Worm (Caenorhabditis elegans) whole organism, L1 larva: ENCODE data around the gene rpn-6.1.
A peak's percentile ranks its signal among the peaks of the same experiment; 100 is the strongest.

ENCODE experiments used
- C04F5.9 ChIP-seq: sonication (generic microtip); optimal IDR thresholded peaks from 2 replicates; lab custom pipeline; 2016; ENCODE audit warnings: missing genetic modification characterization, missing compliant biosample characterization
- C16A3.4 ChIP-seq: fragments of 150-350 bp; optimal IDR thresholded peaks from 2 replicates; lab custom pipeline; 2014; ENCODE audit warnings: missing biosample characterization, missing genetic modification characterization
- F16B12.6 ChIP-seq: fragments of 150-350 bp; optimal IDR thresholded peaks from 2 replicates; lab custom pipeline; 2014; ENCODE audit warnings: missing biosample characterization, missing genetic modification characterization
- Y116A8C.19 ChIP-seq: sonication (generic microtip); optimal IDR thresholded peaks from 2 replicates; lab custom pipeline; 2016; ENCODE audit warnings: missing compliant biosample characterization, missing genetic modification characterization, borderline replicate concordance
- alr-1 ChIP-seq: fragments of 200-800 bp; sonication (Bioruptor generic); optimal IDR thresholded peaks from 2 replicates; lab custom pipeline; 2018; ENCODE audit warnings: borderline replicate concordance, mild to moderate bottlenecking, missing genetic modification characterization, missing compliant biosample characterization
- aly-2 ChIP-seq: fragments of 150-350 bp; optimal IDR thresholded peaks from 2 replicates; lab custom pipeline; 2014; ENCODE audit warnings: missing biosample characterization, missing genetic modification characterization
- ama-1 ChIP-seq: fragments of 150-350 bp; optimal IDR thresholded peaks from 2 replicates; lab custom pipeline; 2014
- dpl-1 ChIP-seq, 3 experiments: fragments of 150-350 bp in 2 of 3; sonication (generic microtip) in 1 of 3; optimal IDR thresholded peaks; 2 replicates each; lab custom pipeline; 2014 to 2017; ENCODE audit warnings: missing biosample characterization in 3 of 3, missing genetic modification characterization in 3 of 3, missing genetic modification reagents in 3 of 3
- dsc-1 ChIP-seq: sonication (generic microtip); optimal IDR thresholded peaks from 2 replicates; lab custom pipeline; 2016; ENCODE audit warnings: mild to moderate bottlenecking, missing genetic modification characterization, missing compliant biosample characterization
- efl-3 ChIP-seq: fragments of 200-800 bp; sonication (Bioruptor generic); optimal IDR thresholded peaks from 2 replicates; lab custom pipeline; 2018; ENCODE audit warnings: mild to moderate bottlenecking, missing genetic modification characterization, missing compliant biosample characterization
- egl-13 ChIP-seq: sonication (generic microtip); optimal IDR thresholded peaks from 2 replicates; lab custom pipeline; 2016; ENCODE audit warnings: missing genotype, missing genetic modification reagents, missing genetic modification characterization, missing compliant biosample characterization
- elt-2 ChIP-seq: sonication (generic microtip); optimal IDR thresholded peaks from 2 replicates; lab custom pipeline; 2016; ENCODE audit warnings: missing genetic modification characterization, mild to moderate bottlenecking, inconsistent platforms, missing compliant biosample characterization, missing genetic modification reagents
- ets-5 ChIP-seq: fragments of 200-800 bp; sonication (Bioruptor generic); IDR thresholded peaks from 2 replicates; pipeline ENCODE4 v1.3.6; 2022; ENCODE audit warnings: missing genetic modification characterization, missing compliant biosample characterization
- fkh-10 ChIP-seq: sonication (generic microtip); optimal IDR thresholded peaks from 2 replicates; lab custom pipeline; 2017; ENCODE audit warnings: missing biosample characterization, missing genetic modification reagents, missing genetic modification characterization
- fkh-4 ChIP-seq: sonication (generic microtip); optimal IDR thresholded peaks from 2 replicates; lab custom pipeline; 2016; ENCODE audit warnings: missing compliant biosample characterization, missing genetic modification characterization, borderline replicate concordance
- fkh-8 ChIP-seq: sonication (generic microtip); optimal IDR thresholded peaks from 2 replicates; lab custom pipeline; 2016; ENCODE audit warnings: mild to moderate bottlenecking, missing genetic modification characterization, missing compliant biosample characterization
- fos-1 ChIP-seq: fragments of 150-350 bp; optimal IDR thresholded peaks from 2 replicates; lab custom pipeline; 2014; ENCODE audit warnings: missing biosample characterization, missing genetic modification characterization
- grh-1 ChIP-seq: fragments of 200-800 bp; sonication (Bioruptor generic); IDR thresholded peaks from 2 replicates; pipeline ENCODE4 v1.3.6; 2022; ENCODE audit warnings: missing genetic modification reagents, missing genetic modification characterization, missing compliant biosample characterization
- hlh-4 ChIP-seq: sonication (generic microtip); optimal IDR thresholded peaks from 2 replicates; lab custom pipeline; 2016; ENCODE audit warnings: mild to moderate bottlenecking, missing genetic modification characterization, missing compliant biosample characterization
- irx-1 ChIP-seq: sonication (generic microtip); optimal IDR thresholded peaks from 2 replicates; lab custom pipeline; 2016; ENCODE audit warnings: missing genetic modification characterization, missing compliant biosample characterization
- isw-1 ChIP-seq: fragments of 200-800 bp; sonication (Bioruptor generic); IDR thresholded peaks from 2 replicates; pipeline ENCODE4 v1.3.6; 2022; ENCODE audit warnings: missing genetic modification characterization, missing compliant biosample characterization
- jun-1 ChIP-seq: fragments of 150-350 bp; optimal IDR thresholded peaks from 2 replicates; lab custom pipeline; 2014; ENCODE audit warnings: missing biosample characterization, missing genetic modification reagents, missing genetic modification characterization
- lin-15B ChIP-seq: fragments of 150-350 bp; sonication (generic microtip); optimal IDR thresholded peaks from 3 replicates; lab custom pipeline; 2014; ENCODE audit warnings: missing biosample characterization, missing genetic modification characterization
- lin-35 ChIP-seq, 2 experiments: fragments of 150-350 bp; optimal IDR thresholded peaks; 2 replicates each; lab custom pipeline; 2014; ENCODE audit warnings: missing biosample characterization in 2 of 2, missing genetic modification characterization in 2 of 2, missing genetic modification reagents in 2 of 2
- lir-3 ChIP-seq: sonication (generic microtip); optimal IDR thresholded peaks from 2 replicates; lab custom pipeline; 2016; ENCODE audit warnings: mild to moderate bottlenecking, missing genetic modification characterization, moderate library complexity, missing compliant biosample characterization; ENCODE audit not compliant: poor library complexity
- lsy-2 ChIP-seq, 2 experiments: fragments of 150-350 bp; optimal IDR thresholded peaks; 2 replicates each; lab custom pipeline; 2014; ENCODE audit warnings: missing biosample characterization in 2 of 2, missing genetic modification characterization in 2 of 2
- mab-9 ChIP-seq: fragments of 200-800 bp; sonication (Bioruptor generic); IDR thresholded peaks from 2 replicates; pipeline ENCODE4 v1.3.6; 2022; ENCODE audit warnings: missing genetic modification reagents, missing genetic modification characterization, missing compliant biosample characterization
- mdl-1 ChIP-seq, 2 experiments: fragments of 150-350 bp; optimal IDR thresholded peaks; 2 replicates each; lab custom pipeline; 2014 to 2017; ENCODE audit warnings: missing biosample characterization in 2 of 2, missing genetic modification characterization in 2 of 2, inconsistent platforms in 1 of 2
- mep-1 ChIP-seq: fragments of 150-350 bp; optimal IDR thresholded peaks from 2 replicates; lab custom pipeline; 2014; ENCODE audit warnings: missing biosample characterization, missing genetic modification characterization
- nhr-19 ChIP-seq: fragments of 200-800 bp; sonication (Bioruptor generic); conservative IDR thresholded peaks from 2 replicates; pipeline ENCODE4 v1.3.6; 2022; ENCODE audit warnings: missing genetic modification characterization, missing compliant biosample characterization
- nhr-237 ChIP-seq: fragments of 150-350 bp; optimal IDR thresholded peaks from 2 replicates; lab custom pipeline; 2014; ENCODE audit warnings: missing biosample characterization, missing genetic modification characterization
- nhr-28 ChIP-seq: fragments of 150-350 bp; optimal IDR thresholded peaks from 2 replicates; lab custom pipeline; 2014; ENCODE audit warnings: missing biosample characterization, missing genetic modification characterization
- nhr-47 ChIP-seq: sonication (generic microtip); optimal IDR thresholded peaks from 2 replicates; lab custom pipeline; 2016; ENCODE audit warnings: mild to moderate bottlenecking, missing genetic modification characterization, moderate library complexity, missing compliant biosample characterization
- nhr-71 ChIP-seq: sonication (generic microtip); optimal IDR thresholded peaks from 2 replicates; lab custom pipeline; 2016; ENCODE audit warnings: mild to moderate bottlenecking, missing genetic modification characterization, moderate library complexity, missing compliant biosample characterization
- nhr-76 ChIP-seq: sonication (generic microtip); optimal IDR thresholded peaks from 2 replicates; lab custom pipeline; 2017; ENCODE audit warnings: missing biosample characterization, missing genetic modification characterization
- nhr-85 ChIP-seq: sonication (generic microtip); peaks from one replicate; lab custom pipeline; 2016; ENCODE audit warnings: missing genetic modification characterization, inconsistent platforms, missing compliant biosample characterization
- nhr-90 ChIP-seq: sonication (generic microtip); optimal IDR thresholded peaks from 2 replicates; lab custom pipeline; 2016; ENCODE audit warnings: mild to moderate bottlenecking, missing genetic modification characterization, missing compliant biosample characterization; ENCODE audit not compliant: poor library complexity
- pax-3 ChIP-seq: fragments of 200-800 bp; sonication (Bioruptor generic); optimal IDR thresholded peaks from 2 replicates; lab custom pipeline; 2018; ENCODE audit warnings: mild to moderate bottlenecking, missing genetic modification characterization, moderate library complexity, missing compliant biosample characterization
- rnt-1 ChIP-seq: sonication (generic microtip); optimal IDR thresholded peaks from 2 replicates; lab custom pipeline; 2016; ENCODE audit warnings: mild to moderate bottlenecking, missing genetic modification characterization, moderate library complexity, missing compliant biosample characterization
- sox-4 ChIP-seq: sonication (generic microtip); optimal IDR thresholded peaks from 2 replicates; lab custom pipeline; 2016; ENCODE audit warnings: missing genetic modification characterization, missing compliant biosample characterization
- sptf-1 ChIP-seq: fragments of 150-350 bp; optimal IDR thresholded peaks from 2 replicates; lab custom pipeline; 2014; ENCODE audit warnings: missing biosample characterization, missing genetic modification characterization
- swsn-7 ChIP-seq: sonication (generic microtip); optimal IDR thresholded peaks from 2 replicates; lab custom pipeline; 2016; ENCODE audit warnings: missing genetic modification characterization, missing compliant biosample characterization
- tlp-1 ChIP-seq: fragments of 150-350 bp; optimal IDR thresholded peaks from 2 replicates; lab custom pipeline; 2014; ENCODE audit warnings: missing biosample characterization, missing genetic modification characterization
- unc-130 ChIP-seq: fragments of 150-350 bp; optimal IDR thresholded peaks from 2 replicates; lab custom pipeline; 2017; ENCODE audit warnings: missing biosample characterization, missing genetic modification characterization, inconsistent platforms
- unc-30 ChIP-seq: sonication (generic microtip); optimal IDR thresholded peaks from 2 replicates; lab custom pipeline; 2017; ENCODE audit warnings: missing biosample characterization, missing genetic modification characterization
- unc-86 ChIP-seq: sonication (generic microtip); optimal IDR thresholded peaks from 2 replicates; lab custom pipeline; 2016; ENCODE audit warnings: missing genetic modification characterization, missing compliant biosample characterization
- vab-15 ChIP-seq: sonication (generic microtip); optimal IDR thresholded peaks from 2 replicates; lab custom pipeline; 2017; ENCODE audit warnings: missing genotype, mild to moderate bottlenecking, missing genetic modification characterization, missing compliant biosample characterization
- ztf-4 ChIP-seq: fragments of 150-350 bp; optimal IDR thresholded peaks from 2 replicates; lab custom pipeline; 2014; ENCODE audit warnings: missing biosample characterization, missing genetic modification characterization

rpn-6.1 gene

ce11 chrIII:6974952-6975351 is 13.2 kb upstream of the rpn-6.1 start:
- TF ChIP-seq ztf-4 = no peak
- TF ChIP-seq aly-2 (tag; lab: Kevin White, UChicago) = no peak

ce11 chrIII:6973682-6974081 is 11.9 kb upstream of the rpn-6.1 start, which contains the start of gene F31E3.2:
Gene F31E3.2 (plus strand): TSS chrIII:6973982.
- TF ChIP-seq lsy-2 (tag; optimal IDR thresholded peaks at IDR 0.05; lab: Kevin White, UChicago) = peak in 1 of 2 experiments; percentile 9
- no peak for TF ChIP-seq C04F5.9

- TF ChIP-seq unc-30 (tag; lab: Kevin White, UChicago) (no peak), unc-130 (peak; percentile 95), alr-1 (no peak), lin-35 (GFP tag; optimal IDR thresholded peaks at IDR 0.05; lab: Kevin White, UChicago) (peak; percentile 97 to 99), F16B12.6 (peak; percentile 77), dpl-1 (GFP tag; optimal IDR thresholded peaks at IDR 0.05; lab: Kevin White, UChicago) (peak; percentile 96 to 98 (median 97)), fkh-8 (tag; lab: Kevin White, UChicago) (peak; percentile 98), efl-3 (GFP tag; lab: Kevin White, UChicago) (peak; percentile 38), nhr-90 (tag; lab: Kevin White, UChicago) (peak; percentile 97), fos-1 (tag; lab: Kevin White, UChicago) (peak; percentile 95), ets-5 (no peak), pax-3 (tag; lab: Kevin White, UChicago) (peak; percentile 94), lin-15B (tag; lab: Kevin White, UChicago) (peak; percentile 96), C16A3.4 (tag; lab: Kevin White, UChicago) (peak; percentile 99), lir-3 (tag; lab: Kevin White, UChicago) (peak; percentile 91), swsn-7 (tag; lab: Kevin White, UChicago) (peak; percentile 97), ztf-4 (peak; percentile 93), tlp-1 (tag; lab: Kevin White, UChicago) (no peak), sox-4 (tag; lab: Kevin White, UChicago) (peak; percentile 75), fkh-10 (GFP tag; lab: Kevin White, UChicago) (peak; percentile 92), vab-15 (tag; lab: Kevin White, UChicago) (peak; percentile 81), nhr-76 (tag; lab: Kevin White, UChicago) (no peak), ama-1 (lab: Kevin White, UChicago) (peak; percentile 82), lsy-2 (tag; optimal IDR thresholded peaks at IDR 0.05; lab: Kevin White, UChicago) (peak; percentile 99 to 100), rnt-1 (tag; lab: Kevin White, UChicago) (peak; percentile 96), fkh-4 (tag; lab: Kevin White, UChicago) (peak; percentile 27), dsc-1 (tag; lab: Kevin White, UChicago) (peak; percentile 98), nhr-237 (peak; percentile 97), mep-1 (tag; lab: Kevin White, UChicago) (peak; percentile 99), isw-1 (GFP tag; lab: Robert Waterston, UW) (peak; percentile 98), jun-1 (peak; percentile 95), irx-1 (tag; lab: Kevin White, UChicago) (peak; percentile 91), mdl-1 (tag; optimal IDR thresholded peaks at IDR 0.05; lab: Kevin White, UChicago) (peak in 1 of 2 experiments; percentile 97), nhr-47 (tag; lab: Kevin White, UChicago) (peak; percentile 97), grh-1 (GFP tag; lab: Robert Waterston, UW) (peak; percentile 92), hlh-4 (tag; lab: Kevin White, UChicago) (no peak), nhr-71 (tag; lab: Kevin White, UChicago) (peak; percentile 98), nhr-28 (no peak), Y116A8C.19 (tag; lab: Kevin White, UChicago) (no peak), egl-13 (tag; lab: Kevin White, UChicago) (peak; percentile 92), unc-86 (tag; lab: Kevin White, UChicago) (peak; percentile 93), mab-9 (GFP tag; lab: Robert Waterston, UW) (peak; percentile 80), nhr-19 (GFP tag; lab: Robert Waterston, UW) (peak; percentile 98), sptf-1 (tag; lab: Kevin White, UChicago) (no peak), elt-2 (tag; lab: Kevin White, UChicago) (peak; percentile 59), nhr-85 (tag; lab: Kevin White, UChicago) (peak; percentile 98)
These were observed 10.0 kb upstream of the rpn-6.1 start, which contains the start of the genes eef-1A.1 and rfc-4 for ce11 chrIII:6971662-6972284. Gene eef-1A.1 (minus strand): TSS chrIII:6971712. Gene rfc-4 (plus strand): TSS chrIII:6972253.
